Worm (Caenorhabditis elegans) whole organism, midembryonic: Measurements from ENCODE around the gene fbxb-3.

Source experiments
- T22C8.4 ChIP-seq: fragments of 200-800 bp; sonication (Bioruptor generic); IDR thresholded peaks from 2 replicates; pipeline ENCODE4 v1.3.6; 2022; ENCODE audit warnings: missing genetic modification characterization, missing compliant biosample characterization
- cog-1 ChIP-seq: sonication (generic microtip); optimal IDR thresholded peaks from 2 replicates; lab custom pipeline; 2016; ENCODE audit warnings: missing genetic modification characterization, missing compliant biosample characterization
- flt-1 ChIP-seq: fragments of 200-800 bp; sonication (Bioruptor generic); IDR thresholded peaks from 2 replicates; pipeline ENCODE4 v1.3.6; 2022; ENCODE audit warnings: missing genetic modification characterization, missing compliant biosample characterization
- med-1 ChIP-seq: sonication (generic microtip); optimal IDR thresholded peaks from 2 replicates; lab custom pipeline; 2017; ENCODE audit warnings: missing genetic modification characterization, mild to moderate bottlenecking, missing compliant biosample characterization, antibody characterized with exemption, missing genetic modification reagents; ENCODE audit not compliant: insufficient read depth
- tab-1 ChIP-seq: fragments of 200-800 bp; sonication (Bioruptor generic); IDR thresholded peaks from 2 replicates; pipeline ENCODE4 v1.3.6; 2022; ENCODE audit warnings: missing genetic modification characterization, missing compliant biosample characterization
- ztf-23 ChIP-seq: fragments of 200-800 bp; sonication (Bioruptor generic); IDR thresholded peaks from 2 replicates; pipeline ENCODE4 v1.3.6; 2022; ENCODE audit warnings: missing genetic modification reagents, missing genetic modification characterization, missing compliant biosample characterization

ce11 chrIV:11854777-11855176, 16.0 kb downstream of the fbxb-3 start, which contains the start of gene tag-30:
- TF ChIP-seq med-1 (GFP tag; lab: Kevin White, UChicago) (no peak), flt-1 (GFP tag; lab: Robert Waterston, UW) (no peak), cog-1 (tag; lab: Kevin White, UChicago) (no peak), tab-1 (no peak), ztf-23 (GFP tag; lab: Robert Waterston, UW) (no peak), T22C8.4 (GFP tag; lab: Robert Waterston, UW) (no peak)
